ENCODE assay signal across 1 fruit fly cellular context in genomic region chr3R:14387840-14388239, dm6.
TF ChIP-seq lines count a peak whose summit lies in the region.

No protein-coding gene starts in this region.

TF ChIP-seq in whole organism, embryonic, 481 proteins besides CTCF, POLR2A, EP300 and RAD21 (continued from another document):
- TF ChIP-seq CG10979 (tag; optimal IDR thresholded peaks at IDR 0.05; lab: Kevin White, UChicago) (peak; percentile 35), repo (GFP tag; optimal IDR thresholded peaks at IDR 0.05; lab: Kevin White, UChicago) (no peak), bsh (GFP tag; optimal IDR thresholded peaks at IDR 0.05; lab: Kevin White, UChicago) (peak; percentile 33 to 80), Stat92E (GFP tag; optimal IDR thresholded peaks at IDR 0.05; lab: Kevin White, UChicago) (no peak), wek (GFP tag; optimal IDR thresholded peaks at IDR 0.05; lab: Kevin White, UChicago) (no peak), sr (GFP tag; IDR thresholded peaks at IDR 0.05; lab: Robert Waterston, UW) (no peak), CG34422 (GFP tag; IDR thresholded peaks at IDR 0.05; lab: Robert Waterston, UW) (0 out of 3 replicates have a peak, but pooled peaks have one; percentile 15), row (GFP tag; IDR thresholded peaks at IDR 0.05; lab: Robert Waterston, UW) (peak; percentile 57), Lhr (GFP tag; optimal IDR thresholded peaks at IDR 0.05; lab: Kevin White, UChicago) (no peak), CG9817 (tag; optimal IDR thresholded peaks at IDR 0.05; lab: Kevin White, UChicago) (no peak), unpg (GFP tag; optimal IDR thresholded peaks at IDR 0.05; lab: Kevin White, UChicago) (peak; percentile 16), pan (optimal IDR thresholded peaks at IDR 0.05; lab: Kevin White, UChicago) (no peak), pan (GFP tag; optimal IDR thresholded peaks at IDR 0.05 in 1 of 2, IDR thresholded peaks at IDR 0.05 in 1 of 2) (peak in 1 of 2 experiments; percentile 53), CG10959 (GFP tag; IDR thresholded peaks at IDR 0.05; lab: Robert Waterston, UW) (peak; percentile 36; the same call in 1 of the 2 replicates), kni (GFP tag; optimal IDR thresholded peaks at IDR 0.05; lab: Kevin White, UChicago) (no peak), Ssrp (tag; optimal IDR thresholded peaks at IDR 0.05; lab: Kevin White, UChicago) (peak; percentile 2), CG2889 (GFP tag; IDR thresholded peaks at IDR 0.05; lab: Robert Waterston, UW) (no peak), CG11560 (tag; IDR thresholded peaks at IDR 0.05; lab: Robert Waterston, UW) (0 out of 3 replicates have a peak, but pooled peaks have one; percentile 19), phol (tag; optimal IDR thresholded peaks at IDR 0.05; lab: Kevin White, UChicago) (peak; percentile 25), CG3995 (GFP tag; optimal IDR thresholded peaks at IDR 0.05; lab: Kevin White, UChicago) (no peak), crol (GFP tag; IDR thresholded peaks at IDR 0.05; lab: Robert Waterston, UW) (no peak), Aef1 (GFP tag; IDR thresholded peaks at IDR 0.05; lab: Robert Waterston, UW) (peak; percentile 36; the same call in 1 of the 3 replicates), CG17568 (GFP tag; optimal IDR thresholded peaks at IDR 0.05; lab: Kevin White, UChicago) (no peak), sens (GFP tag; lab: Kevin White, UChicago) (peak; percentile 79), CG12769 (tag; optimal IDR thresholded peaks at IDR 0.05; lab: Kevin White, UChicago) (peak; percentile 14), rib (GFP tag; IDR thresholded peaks at IDR 0.05; lab: Robert Waterston, UW) (no peak), Dek (tag; optimal IDR thresholded peaks at IDR 0.05; lab: Kevin White, UChicago) (no peak), CG12391 (tag; optimal IDR thresholded peaks at IDR 0.05; lab: Kevin White, UChicago) (peak; percentile 7), CG7839 (tag; optimal IDR thresholded peaks at IDR 0.05; lab: Kevin White, UChicago) (peak; percentile 24), CG11504 (tag; optimal IDR thresholded peaks at IDR 0.05; lab: Kevin White, UChicago) (peak; percentile 49), Meics (GFP tag; optimal IDR thresholded peaks at IDR 0.05; lab: Kevin White, UChicago) (peak; percentile 10), CG43689 (GFP tag; IDR thresholded peaks at IDR 0.05; lab: Robert Waterston, UW) (0 out of 2 replicates have a peak, but pooled peaks have one; percentile 18)
